Fruit fly (Drosophila melanogaster) whole organism, prepupa: ENCODE results near the gene ABCB7.

Source experiments
- Blimp-1 ChIP-seq: fragments of 200-800 bp; sonication (Bioruptor generic); optimal IDR thresholded peaks from 3 replicates; lab custom pipeline; 2017; ENCODE audit warnings: missing biosample characterization, missing genetic modification characterization, mild to moderate bottlenecking, moderate library complexity, missing genetic modification reagents
- CG10631 ChIP-seq: fragments of 200-800 bp; sonication (Bioruptor generic); optimal IDR thresholded peaks from 2 replicates; lab custom pipeline; 2016; ENCODE audit warnings: missing biosample characterization, missing genetic modification characterization
- CG10669 ChIP-seq: fragments of 200-800 bp; sonication (Bioruptor generic); optimal IDR thresholded peaks from 3 replicates; lab custom pipeline; 2018; ENCODE audit warnings: missing biosample characterization, mild to moderate bottlenecking, missing genetic modification characterization, moderate library complexity
- CG11762 ChIP-seq: fragments of 200-800 bp; sonication (Bioruptor generic); optimal IDR thresholded peaks from 3 replicates; lab custom pipeline; 2016; ENCODE audit warnings: missing biosample characterization, missing genetic modification characterization; ENCODE audit not compliant: insufficient read depth
- CG15336 ChIP-seq: fragments of 200-800 bp; sonication (Bioruptor generic); IDR thresholded peaks from 2 replicates; pipeline ENCODE4 v1.3.6; 2022; ENCODE audit warnings: missing biosample characterization, missing genetic modification characterization
- CG3032 ChIP-seq: fragments of 200-800 bp; optimal IDR thresholded peaks from 2 replicates; lab custom pipeline; 2019; ENCODE audit warnings: missing biosample characterization, mild to moderate bottlenecking, missing genetic modification characterization, moderate library complexity
- CG31627 ChIP-seq: fragments of 200-800 bp; sonication (Bioruptor generic); optimal IDR thresholded peaks from 3 replicates; lab custom pipeline; 2016; ENCODE audit warnings: missing biosample characterization, missing genetic modification characterization
- CG32006 ChIP-seq: fragments of 200-800 bp; sonication (Bioruptor generic); optimal IDR thresholded peaks from 3 replicates; lab custom pipeline; 2017; ENCODE audit warnings: missing biosample characterization, mild to moderate bottlenecking, missing genetic modification characterization
- CG3919 ChIP-seq: fragments of 200-800 bp; sonication (Bioruptor generic); optimal IDR thresholded peaks from 3 replicates; lab custom pipeline; 2016; ENCODE audit warnings: missing biosample characterization, missing genetic modification characterization
- CG4318 ChIP-seq: fragments of 200-800 bp; sonication (Bioruptor generic); optimal IDR thresholded peaks from 3 replicates; lab custom pipeline; 2017; ENCODE audit warnings: missing biosample characterization, mild to moderate bottlenecking, missing genetic modification characterization
- CG6163 ChIP-seq: fragments of 200-800 bp; sonication (Bioruptor generic); IDR thresholded peaks from 3 replicates; pipeline ENCODE4 v1.3.6; 2022; ENCODE audit warnings: missing biosample characterization, missing genetic modification characterization
- CG6276 ChIP-seq: fragments of 200-800 bp; sonication (Bioruptor generic); optimal IDR thresholded peaks from 2 replicates; lab custom pipeline; 2017; ENCODE audit warnings: missing biosample characterization, mild to moderate bottlenecking, missing genetic modification characterization
- CG6792 ChIP-seq: fragments of 200-800 bp; sonication (Bioruptor generic); optimal IDR thresholded peaks from 3 replicates; lab custom pipeline; 2016; ENCODE audit warnings: missing biosample characterization, missing genetic modification characterization
- CG6854 ChIP-seq: fragments of 200-800 bp; sonication (Bioruptor generic); optimal IDR thresholded peaks from 2 replicates; lab custom pipeline; 2017; ENCODE audit warnings: missing biosample characterization, mild to moderate bottlenecking, missing genetic modification characterization
- CG7368 ChIP-seq: fragments of 200-800 bp; sonication (Bioruptor generic); optimal IDR thresholded peaks from 3 replicates; lab custom pipeline; 2016; ENCODE audit warnings: missing biosample characterization, missing genetic modification characterization
- CG8119 ChIP-seq: fragments of 200-800 bp; sonication (Bioruptor generic); IDR thresholded peaks from 3 replicates; pipeline ENCODE4 v1.3.6; 2022; ENCODE audit warnings: missing biosample characterization, missing genetic modification characterization
- CG8319 ChIP-seq: fragments of 200-800 bp; sonication (Bioruptor generic); optimal IDR thresholded peaks from 3 replicates; lab custom pipeline; 2016; ENCODE audit warnings: missing biosample characterization, missing genetic modification characterization
- CG8632 ChIP-seq: fragments of 200-800 bp; sonication (Bioruptor generic); optimal IDR thresholded peaks from 3 replicates; lab custom pipeline; 2016; ENCODE audit warnings: missing biosample characterization, missing genetic modification characterization
- CG9139 ChIP-seq: fragments of 200-800 bp; sonication (Bioruptor generic); optimal IDR thresholded peaks from 3 replicates; lab custom pipeline; 2017; ENCODE audit warnings: missing biosample characterization, mild to moderate bottlenecking, missing genetic modification characterization
- Eip75B ChIP-seq: fragments of 200-800 bp; sonication (Bioruptor generic); optimal IDR thresholded peaks from 3 replicates; lab custom pipeline; 2016; ENCODE audit warnings: missing biosample characterization, missing genetic modification characterization
- Eip78C ChIP-seq: fragments of 200-800 bp; sonication (Bioruptor generic); peaks from one replicate; lab custom pipeline; 2016; ENCODE audit warnings: missing biosample characterization, missing genetic modification characterization
- Ets21C ChIP-seq: fragments of 200-800 bp; sonication (Bioruptor generic); optimal IDR thresholded peaks from 3 replicates; lab custom pipeline; 2016; ENCODE audit warnings: missing biosample characterization, missing genetic modification characterization
- Gug ChIP-seq: fragments of 200-800 bp; sonication (Bioruptor generic); IDR thresholded peaks from 2 replicates; pipeline ENCODE4 v1.3.6; 2022; ENCODE audit warnings: missing biosample characterization, missing genetic modification characterization
- Hr38 ChIP-seq: sonication (Bioruptor generic); optimal IDR thresholded peaks from 2 replicates; lab custom pipeline; 2016; ENCODE audit warnings: missing biosample characterization, missing genetic modification characterization
- Hr39 ChIP-seq: fragments of 200-800 bp; sonication (Bioruptor generic); optimal IDR thresholded peaks from 2 replicates; lab custom pipeline; 2016; ENCODE audit warnings: missing biosample characterization, missing genetic modification characterization
- Lpt ChIP-seq: fragments of 200-800 bp; sonication (Bioruptor generic); optimal IDR thresholded peaks from 3 replicates; lab custom pipeline; 2016; ENCODE audit warnings: missing biosample characterization, missing genetic modification characterization
- Met ChIP-seq: fragments of 200-800 bp; sonication (Bioruptor generic); optimal IDR thresholded peaks from 3 replicates; lab custom pipeline; 2016; ENCODE audit warnings: missing biosample characterization, missing genetic modification characterization
- OdsH ChIP-seq: fragments of 200-800 bp; sonication (Bioruptor generic); optimal IDR thresholded peaks from 3 replicates; lab custom pipeline; 2016; ENCODE audit warnings: missing biosample characterization, missing genetic modification characterization
- Smox ChIP-seq: fragments of 200-800 bp; sonication (Bioruptor generic); optimal IDR thresholded peaks from 3 replicates; lab custom pipeline; 2016; ENCODE audit warnings: missing biosample characterization, missing genetic modification characterization
- Sox15 ChIP-seq: fragments of 200-800 bp; sonication (Bioruptor generic); optimal IDR thresholded peaks from 3 replicates; lab custom pipeline; 2016; ENCODE audit warnings: missing biosample characterization, missing genetic modification characterization
- achi ChIP-seq: fragments of 200-800 bp; sonication (Bioruptor generic); optimal IDR thresholded peaks from 3 replicates; lab custom pipeline; 2016; ENCODE audit warnings: missing biosample characterization, missing genetic modification characterization
- acj6 ChIP-seq: fragments of 200-800 bp; sonication (Bioruptor generic); optimal IDR thresholded peaks from 3 replicates; lab custom pipeline; 2016; ENCODE audit warnings: missing biosample characterization, missing genetic modification characterization
- cyc ChIP-seq: fragments of 200-800 bp; sonication (Bioruptor generic); optimal IDR thresholded peaks from 3 replicates; lab custom pipeline; 2016; ENCODE audit warnings: missing biosample characterization, missing genetic modification characterization
- dac ChIP-seq: fragments of 200-800 bp; sonication (Bioruptor generic); optimal IDR thresholded peaks from 2 replicates; lab custom pipeline; 2017; ENCODE audit warnings: missing biosample characterization, mild to moderate bottlenecking, missing genetic modification characterization
- dsx ChIP-seq: fragments of 200-800 bp; optimal IDR thresholded peaks from 3 replicates; lab custom pipeline; 2019; ENCODE audit warnings: missing biosample characterization, mild to moderate bottlenecking, missing genetic modification characterization, moderate library complexity; ENCODE audit not compliant: poor library complexity, severe bottlenecking
- esn ChIP-seq: fragments of 200-800 bp; sonication (Bioruptor generic); optimal IDR thresholded peaks from 2 replicates; lab custom pipeline; 2016; ENCODE audit warnings: missing biosample characterization, mild to moderate bottlenecking, missing genetic modification characterization, moderate library complexity
- fkh ChIP-seq: fragments of 200-800 bp; sonication (Bioruptor generic); optimal IDR thresholded peaks from 3 replicates; lab custom pipeline; 2017; ENCODE audit warnings: missing biosample characterization, mild to moderate bottlenecking, missing genetic modification characterization, moderate library complexity
- lz ChIP-seq: fragments of 200-800 bp; sonication (Bioruptor generic); optimal IDR thresholded peaks from 3 replicates; lab custom pipeline; 2016; ENCODE audit warnings: missing biosample characterization, missing genetic modification characterization
- net ChIP-seq: fragments of 200-800 bp; sonication (Bioruptor generic); optimal IDR thresholded peaks from 3 replicates; lab custom pipeline; 2016; ENCODE audit warnings: missing biosample characterization, missing genetic modification characterization
- pdm3 ChIP-seq: fragments of 200-800 bp; sonication (Bioruptor generic); optimal IDR thresholded peaks from 3 replicates; lab custom pipeline; 2016; ENCODE audit warnings: missing biosample characterization, missing genetic modification characterization
- salr ChIP-seq, 2 experiments: fragments of 200-800 bp; sonication (Bioruptor generic); optimal IDR thresholded peaks; 3 replicates each; lab custom pipeline; 2016 to 2018; ENCODE audit warnings: missing biosample characterization in 2 of 2, missing genetic modification characterization in 2 of 2, mild to moderate bottlenecking in 1 of 2
- ss ChIP-seq, 2 experiments: fragments of 200-800 bp; sonication (Bioruptor generic); optimal IDR thresholded peaks; 2 replicates in 1 of 2; 3 replicates in 1 of 2; lab custom pipeline; 2017 to 2018; ENCODE audit warnings: mild to moderate bottlenecking in 2 of 2, missing biosample characterization in 2 of 2, missing genetic modification characterization in 2 of 2, moderate library complexity in 1 of 2
- svp ChIP-seq: fragments of 200-800 bp; sonication (Bioruptor generic); peaks from one replicate; lab custom pipeline; 2016; ENCODE audit warnings: missing biosample characterization, missing genetic modification characterization
- topi ChIP-seq: fragments of 200-800 bp; sonication (Bioruptor generic); optimal IDR thresholded peaks from 3 replicates; lab custom pipeline; 2016; ENCODE audit warnings: missing biosample characterization, missing genetic modification characterization

ABCB7 gene

dm6 chr3L:1586266-1587054 lies 31.8 kb upstream of the ABCB7 start (continued):
- TF ChIP-seq Ets21C (GFP tag; lab: Kevin White, UChicago) (no peak), ss (GFP tag; optimal IDR thresholded peaks at IDR 0.05; lab: Kevin White, UChicago) (peak; percentile 67 to 77), svp (GFP tag; lab: Kevin White, UChicago) (peak; percentile 88), Eip75B (GFP tag; lab: Kevin White, UChicago) (peak; percentile 16), CG10631 (no peak), Hr39 (no peak), CG31627 (GFP tag; lab: Kevin White, UChicago) (no peak), dsx (GFP tag; lab: Kevin White, UChicago) (peak; percentile 66), Met (GFP tag; lab: Kevin White, UChicago) (peak; percentile 9), CG3032 (peak; percentile 38), lz (GFP tag; lab: Kevin White, UChicago) (no peak), CG3919 (GFP tag; lab: Kevin White, UChicago) (peak; percentile 41), achi (GFP tag; lab: Kevin White, UChicago) (no peak), CG11762 (GFP tag; lab: Kevin White, UChicago) (peak; percentile 48), CG6163 (GFP tag; lab: Robert Waterston, UW) (peak; percentile 87), fkh (GFP tag; lab: Kevin White, UChicago) (peak; percentile 73), CG8319 (no peak), Eip78C (GFP tag; lab: Kevin White, UChicago) (peak; percentile 74), CG8119 (GFP tag; lab: Robert Waterston, UW) (peak; percentile 80), dac (peak; percentile 4), CG10669 (GFP tag; lab: Kevin White, UChicago) (peak; percentile 54), salr (GFP tag; optimal IDR thresholded peaks at IDR 0.05; lab: Kevin White, UChicago) (no peak)

- peak; percentile 41 to 84 for TF ChIP-seq salr (GFP tag; optimal IDR thresholded peaks at IDR 0.05; lab: Kevin White, UChicago)
- peak; percentile 18 for TF ChIP-seq CG6854
- peak; percentile 83 for TF ChIP-seq CG6792 (GFP tag; lab: Kevin White, UChicago)
- TF ChIP-seq Lpt (GFP tag; lab: Kevin White, UChicago): peak; percentile 22
- peak; percentile 66 for TF ChIP-seq CG11762 (GFP tag; lab: Kevin White, UChicago)
- TF ChIP-seq acj6 (GFP tag; lab: Kevin White, UChicago): peak; percentile 86
- peak; percentile 36 for TF ChIP-seq CG4318 (GFP tag; lab: Kevin White, UChicago)
- TF ChIP-seq CG8319: peak; percentile 82
- TF ChIP-seq CG32006 (GFP tag; lab: Kevin White, UChicago): peak; percentile 75
- TF ChIP-seq Hr39: peak; percentile 91
- TF ChIP-seq CG15336 (GFP tag; lab: Robert Waterston, UW): peak; percentile 66
- peak; percentile 85 for TF ChIP-seq CG8632 (GFP tag; lab: Kevin White, UChicago)
- peak; percentile 84 for TF ChIP-seq CG3032
- TF ChIP-seq Sox15 (GFP tag; lab: Kevin White, UChicago): peak; percentile 90
- peak; percentile 69 to 89 for TF ChIP-seq ss (GFP tag; optimal IDR thresholded peaks at IDR 0.05; lab: Kevin White, UChicago)
- TF ChIP-seq fkh (GFP tag; lab: Kevin White, UChicago): no peak
- peak; percentile 79 for TF ChIP-seq net (GFP tag; lab: Kevin White, UChicago)
- peak; percentile 85 for TF ChIP-seq CG7368
- peak; percentile 79 for TF ChIP-seq CG9139 (GFP tag; lab: Kevin White, UChicago)
- no peak for TF ChIP-seq Blimp-1 (GFP tag; lab: Kevin White, UChicago)
- TF ChIP-seq pdm3 (GFP tag; lab: Kevin White, UChicago): peak; percentile 90
- peak; percentile 88 for TF ChIP-seq CG3919 (GFP tag; lab: Kevin White, UChicago)
- TF ChIP-seq Met (GFP tag; lab: Kevin White, UChicago): peak; percentile 81
- TF ChIP-seq CG10631: peak; percentile 82
- peak; percentile 96 for TF ChIP-seq svp (GFP tag; lab: Kevin White, UChicago)
- peak; percentile 40; the same call in 1 of the 2 replicates for TF ChIP-seq Gug (GFP tag; lab: Robert Waterston, UW)
- peak; percentile 54 for TF ChIP-seq CG6276 (GFP tag; lab: Kevin White, UChicago)
- TF ChIP-seq Smox (GFP tag; lab: Kevin White, UChicago): peak; percentile 76
- no peak for TF ChIP-seq Hr38
- peak; percentile 87 for TF ChIP-seq OdsH (GFP tag; lab: Kevin White, UChicago)
- TF ChIP-seq Eip75B (GFP tag; lab: Kevin White, UChicago): peak; percentile 86
- peak; percentile 86 for TF ChIP-seq cyc
- peak; percentile 76 for TF ChIP-seq achi (GFP tag; lab: Kevin White, UChicago)
- peak; percentile 81 for TF ChIP-seq dsx (GFP tag; lab: Kevin White, UChicago)
- peak; percentile 84 for TF ChIP-seq esn (GFP tag; lab: Kevin White, UChicago)
- peak; percentile 85 for TF ChIP-seq CG10669 (GFP tag; lab: Kevin White, UChicago)
- peak; percentile 55; the same call in 2 of the 3 replicates for TF ChIP-seq CG8119 (GFP tag; lab: Robert Waterston, UW)
- TF ChIP-seq topi (GFP tag; lab: Kevin White, UChicago): peak; percentile 81
These were observed 30.9 kb upstream of the ABCB7 start for dm6 chr3L:1587140-1587849.
